Fruit fly (Drosophila melanogaster) whole organism, wandering third instar larva: ENCODE results near the gene CG2926.

Experiments
- Hr78 ChIP-seq: fragments of >200 bp; optimal IDR thresholded peaks from 2 replicates; lab custom pipeline; 2017; ENCODE audit warnings: missing biosample characterization, missing genetic modification characterization
- br ChIP-seq: fragments of 200-800 bp; sonication (Bioruptor generic); optimal IDR thresholded peaks from 2 replicates; lab custom pipeline; 2016; ENCODE audit warnings: missing biosample characterization, missing genetic modification characterization
- pan ChIP-seq: fragments of >200 bp; optimal IDR thresholded peaks from 2 replicates; lab custom pipeline; 2017
- usp ChIP-seq: fragments of >200 bp; optimal IDR thresholded peaks from 2 replicates; lab custom pipeline; 2017; ENCODE audit warnings: missing biosample characterization, missing genetic modification characterization

- TF ChIP-seq Hr78 (GFP tag; lab: Kevin White, UChicago): no peak
- TF ChIP-seq br (GFP tag; lab: Kevin White, UChicago): no peak
- no peak for TF ChIP-seq pan (lab: Kevin White, UChicago)
- TF ChIP-seq usp: no peak
These were observed 37.7 kb downstream of the CG2926 start for dm6 chr3R:5550452-5550851.
